Fruit fly (Drosophila melanogaster): ENCODE measurements around the gene ppk27.

Gene ppk27

dm6 chr3L:3786344-3787076 is 31.5 kb upstream of the ppk27 start (continued):
- peak; percentile 36 for TF ChIP-seq achi (GFP tag; optimal IDR thresholded peaks at IDR 0.05)
- no peak for TF ChIP-seq CG11762 (GFP tag; optimal IDR thresholded peaks at IDR 0.05; ENCODE audit: insufficient read depth)
- peak; percentile 41 for TF ChIP-seq esn (GFP tag; optimal IDR thresholded peaks at IDR 0.05)
- TF ChIP-seq CG6808 (GFP tag; optimal IDR thresholded peaks at IDR 0.05), result no peak
- no peak for TF ChIP-seq CG8319 (GFP tag; optimal IDR thresholded peaks at IDR 0.05)
- peak; percentile 16 for TF ChIP-seq Lpt (GFP tag; optimal IDR thresholded peaks at IDR 0.05)
- TF ChIP-seq CG6276 (GFP tag; optimal IDR thresholded peaks at IDR 0.05), result no peak
- peak; percentile 49 for TF ChIP-seq fkh (GFP tag; optimal IDR thresholded peaks at IDR 0.05)
- TF ChIP-seq CG8632 (GFP tag; optimal IDR thresholded peaks at IDR 0.05), result no peak
- TF ChIP-seq topi (GFP tag; optimal IDR thresholded peaks at IDR 0.05), result no peak
- TF ChIP-seq Hr4 (GFP tag; optimal IDR thresholded peaks at IDR 0.05), result peak; percentile 46
- TF ChIP-seq fd85E (GFP tag; optimal IDR thresholded peaks at IDR 0.05), result no peak
- TF ChIP-seq net (GFP tag; optimal IDR thresholded peaks at IDR 0.05), result peak; percentile 9
- TF ChIP-seq Eip75B (GFP tag; optimal IDR thresholded peaks at IDR 0.05), result no peak
- no peak for TF ChIP-seq spab (GFP tag; optimal IDR thresholded peaks at IDR 0.05)
- TF ChIP-seq vri (GFP tag; optimal IDR thresholded peaks at IDR 0.05), result peak; percentile 28
- peak; percentile 25 for TF ChIP-seq Met (GFP tag; optimal IDR thresholded peaks at IDR 0.05)
- TF ChIP-seq CG15336 (GFP tag; IDR thresholded peaks at IDR 0.05), result peak; percentile 54; the same call in 1 of the 2 replicates
- no peak for TF ChIP-seq Sox102F (GFP tag; optimal IDR thresholded peaks at IDR 0.05)
- TF ChIP-seq Sox14 (GFP tag; optimal IDR thresholded peaks at IDR 0.05), result no peak
- TF ChIP-seq CG34406 (GFP tag; optimal IDR thresholded peaks at IDR 0.05), result no peak

DNA sequence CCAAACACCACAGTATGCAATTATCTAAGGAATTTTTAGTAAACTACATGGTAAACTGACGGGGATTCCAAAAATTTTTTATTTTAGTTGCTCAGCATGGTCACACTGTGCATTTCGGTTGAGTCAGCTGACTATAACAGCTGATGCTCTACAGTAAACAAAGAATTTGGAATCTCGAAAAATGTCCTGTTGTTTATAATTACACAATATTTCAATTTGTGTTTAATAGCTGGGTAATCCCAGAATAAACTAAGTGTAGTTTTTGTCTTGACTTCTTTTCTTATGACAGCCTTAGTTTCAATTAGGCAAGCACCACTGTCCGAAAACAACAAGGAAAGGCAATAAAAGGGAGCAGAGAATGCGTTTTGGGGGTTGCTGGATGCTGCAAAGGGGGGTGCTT is 30.7 kb upstream of the ppk27 start:
- TF ChIP-seq esn (GFP tag; optimal IDR thresholded peaks at IDR 0.05) (peak; percentile 23), Ets21C (GFP tag; optimal IDR thresholded peaks at IDR 0.05) (peak; percentile 66), Eip75B (GFP tag; optimal IDR thresholded peaks at IDR 0.05) (peak; percentile 38), CG4318 (GFP tag; optimal IDR thresholded peaks at IDR 0.05) (peak; percentile 58), Eip93F (GFP tag; optimal IDR thresholded peaks at IDR 0.05) (no peak), net (GFP tag; optimal IDR thresholded peaks at IDR 0.05) (no peak), salr (GFP tag; optimal IDR thresholded peaks at IDR 0.05) (no peak), Sox14 (GFP tag; optimal IDR thresholded peaks at IDR 0.05) (peak; percentile 41), CG9139 (GFP tag; optimal IDR thresholded peaks at IDR 0.05) (no peak), Blimp-1 (GFP tag; optimal IDR thresholded peaks at IDR 0.05) (no peak), CG11902 (GFP tag; optimal IDR thresholded peaks at IDR 0.05) (no peak), CG3919 (GFP tag; optimal IDR thresholded peaks at IDR 0.05) (no peak), Gug (GFP tag; IDR thresholded peaks at IDR 0.05) (no peak), Sox15 (GFP tag; optimal IDR thresholded peaks at IDR 0.05) (peak; percentile 25), CG6163 (GFP tag; IDR thresholded peaks at IDR 0.05) (peak; percentile 40), ss (GFP tag; optimal IDR thresholded peaks at IDR 0.05) (no peak), Hr39 (GFP tag; optimal IDR thresholded peaks at IDR 0.05) (peak; percentile 71), Hr4 (GFP tag; optimal IDR thresholded peaks at IDR 0.05) (peak; percentile 8), Met (GFP tag; optimal IDR thresholded peaks at IDR 0.05) (peak; percentile 57), pdm3 (GFP tag; optimal IDR thresholded peaks at IDR 0.05) (peak; percentile 36), CG34406 (GFP tag; optimal IDR thresholded peaks at IDR 0.05) (no peak), OdsH (GFP tag; optimal IDR thresholded peaks at IDR 0.05) (peak; percentile 47), CG11762 (GFP tag; optimal IDR thresholded peaks at IDR 0.05; ENCODE audit: insufficient read depth) (no peak), CG10631 (GFP tag; optimal IDR thresholded peaks at IDR 0.05) (peak; percentile 32), lz (GFP tag; optimal IDR thresholded peaks at IDR 0.05) (peak; percentile 42), svp (GFP tag) (no peak), spab (GFP tag; optimal IDR thresholded peaks at IDR 0.05) (no peak), CG7368 (GFP tag; optimal IDR thresholded peaks at IDR 0.05) (peak; percentile 1), dsx (GFP tag; optimal IDR thresholded peaks at IDR 0.05; ENCODE audit: poor library complexity, severe bottlenecking) (no peak), CG1621 (tag; optimal IDR thresholded peaks at IDR 0.05) (no peak), CG11294 (GFP tag; IDR thresholded peaks at IDR 0.05) (no peak), CG8319 (GFP tag; optimal IDR thresholded peaks at IDR 0.05) (peak; percentile 21), dac (GFP tag; optimal IDR thresholded peaks at IDR 0.05) (no peak), CG6808 (GFP tag; optimal IDR thresholded peaks at IDR 0.05) (no peak), achi (GFP tag; optimal IDR thresholded peaks at IDR 0.05) (peak; percentile 42), fd59A (GFP tag; optimal IDR thresholded peaks at IDR 0.05) (peak; percentile 14), CG3032 (tag; optimal IDR thresholded peaks at IDR 0.05) (no peak), vri (GFP tag; optimal IDR thresholded peaks at IDR 0.05) (no peak), CG32006 (GFP tag; optimal IDR thresholded peaks at IDR 0.05) (peak; percentile 36)

All from whole organism, prepupa.